Fruit fly (Drosophila melanogaster): ENCODE results near the gene Faf2.
A peak's percentile ranks its signal among the peaks of the same experiment; 100 is the strongest.

The Faf2 gene

dm6 chr2L:18676948-18677820 lies 31.3 kb downstream of the Faf2 start, which contains the start of the genes Mst36Fa and CG31751 (continued):
- TF ChIP-seq dan (GFP tag; IDR thresholded peaks at IDR 0.05): no peak
- no peak; the same call in 1 of the 2 replicates for TF ChIP-seq Dref (GFP tag; IDR thresholded peaks at IDR 0.05)
- TF ChIP-seq al (GFP tag; IDR thresholded peaks at IDR 0.05): no peak
- peak; percentile 84 for TF ChIP-seq CG6683 (GFP tag; optimal IDR thresholded peaks at IDR 0.05)
- TF ChIP-seq ssp (GFP tag; IDR thresholded peaks at IDR 0.05): 0 out of 2 replicates have a peak, but pooled peaks have one; percentile 29
- TF ChIP-seq CG4820 (GFP tag; optimal IDR thresholded peaks at IDR 0.05): peak; percentile 13
- peak; percentile 53 for TF ChIP-seq CG33213 (GFP tag; optimal IDR thresholded peaks at IDR 0.05)
- TF ChIP-seq lilli (GFP tag; optimal IDR thresholded peaks at IDR 0.05): peak; percentile 29
- peak; percentile 15 for TF ChIP-seq vfl (GFP tag; optimal IDR thresholded peaks at IDR 0.05)
- TF ChIP-seq phol (tag; optimal IDR thresholded peaks at IDR 0.05): peak; percentile 9
- TF ChIP-seq CG16815 (GFP tag; optimal IDR thresholded peaks at IDR 0.05): no peak
- peak; percentile 73 for TF ChIP-seq Nf-YA (GFP tag; IDR thresholded peaks at IDR 0.05)
- TF ChIP-seq az2 (GFP tag; optimal IDR thresholded peaks at IDR 0.05): peak; percentile 38
- no peak for TF ChIP-seq zf30C (GFP tag; optimal IDR thresholded peaks at IDR 0.05)
- TF ChIP-seq sr (GFP tag; IDR thresholded peaks at IDR 0.05): peak; percentile 45; the same call in 2 of the 3 replicates
- peak; percentile 88 for TF ChIP-seq ash1 (GFP tag; optimal IDR thresholded peaks at IDR 0.05)
- peak; percentile 67 for TF ChIP-seq CG13424 (tag; optimal IDR thresholded peaks at IDR 0.05)
- no peak for TF ChIP-seq aop (GFP tag; IDR thresholded peaks at IDR 0.05)
- TF ChIP-seq CG8281 (tag; optimal IDR thresholded peaks at IDR 0.05): peak; percentile 64
- no peak for TF ChIP-seq CG7271 (tag; optimal IDR thresholded peaks at IDR 0.05)
- TF ChIP-seq CG18619 (GFP tag; optimal IDR thresholded peaks at IDR 0.05): peak; percentile 85
- TF ChIP-seq eve (GFP tag; optimal IDR thresholded peaks at IDR 0.05): no peak
- TF ChIP-seq cad (GFP tag; optimal IDR thresholded peaks at IDR 0.05): no peak
- no peak for TF ChIP-seq hth (optimal IDR thresholded peaks at IDR 0.05)
- TF ChIP-seq D19B (GFP tag; optimal IDR thresholded peaks at IDR 0.05): peak; percentile 29
- TF ChIP-seq lmd (GFP tag; IDR thresholded peaks at IDR 0.05): peak; percentile 39; the same call in 1 of the 2 replicates
- TF ChIP-seq CG11398 (GFP tag; optimal IDR thresholded peaks at IDR 0.05): peak; percentile 81
- peak; percentile 73 for TF ChIP-seq cwo (GFP tag; optimal IDR thresholded peaks at IDR 0.05)
- TF ChIP-seq CG34224 (GFP tag; IDR thresholded peaks at IDR 0.05; ENCODE audit: partially characterized antibody): peak; percentile 34; the same call in 2 of the 3 replicates
- TF ChIP-seq CG14860 (GFP tag; IDR thresholded peaks at IDR 0.05; ENCODE audit: partially characterized antibody): no peak
- TF ChIP-seq vvl (GFP tag; IDR thresholded peaks at IDR 0.05): peak; percentile 46; the same call in 1 of the 2 replicates
- TF ChIP-seq CG10959 (GFP tag; IDR thresholded peaks at IDR 0.05): no peak
- TF ChIP-seq CG10321 (GFP tag; IDR thresholded peaks at IDR 0.05): no peak
- TF ChIP-seq CG10462 (GFP tag; optimal IDR thresholded peaks at IDR 0.05): peak; percentile 18
- TF ChIP-seq psq (GFP tag; optimal IDR thresholded peaks at IDR 0.05): peak; percentile 49
- TF ChIP-seq Oaz (GFP tag; IDR thresholded peaks at IDR 0.05): no peak
- peak; percentile 81 for TF ChIP-seq eyg (GFP tag; optimal IDR thresholded peaks at IDR 0.05)
- peak; percentile 55 for TF ChIP-seq ERR (GFP tag; optimal IDR thresholded peaks at IDR 0.05)
- TF ChIP-seq CG7372 (GFP tag; IDR thresholded peaks at IDR 0.05): peak; percentile 71
- TF ChIP-seq CG12236 (GFP tag; optimal IDR thresholded peaks at IDR 0.05): peak; percentile 83
- peak; percentile 77 for TF ChIP-seq disco-r (GFP tag; optimal IDR thresholded peaks at IDR 0.05)
- peak; percentile 27 for TF ChIP-seq BEAF-32 (GFP tag; optimal IDR thresholded peaks at IDR 0.05)
- TF ChIP-seq grau (tag; optimal IDR thresholded peaks at IDR 0.05): peak; percentile 51
- TF ChIP-seq CG10209 (GFP tag; optimal IDR thresholded peaks at IDR 0.05): peak; percentile 88
- TF ChIP-seq fd96Cb (tag; optimal IDR thresholded peaks at IDR 0.05): peak; percentile 31
- peak; percentile 98 for TF ChIP-seq E2f2 (GFP tag; IDR thresholded peaks at IDR 0.05)
- TF ChIP-seq CG14965 (GFP tag; optimal IDR thresholded peaks at IDR 0.05; ENCODE audit: borderline replicate concordance): peak; percentile 67
- peak; percentile 72 for TF ChIP-seq stwl (tag; optimal IDR thresholded peaks at IDR 0.05)
- TF ChIP-seq bsh (GFP tag; optimal IDR thresholded peaks at IDR 0.05): peak in 1 of 2 experiments; percentile 68
